Fruit fly (Drosophila melanogaster): Measurements from ENCODE around the gene alpha-Est4.

The alpha-Est4 gene

dm6 chr3R:7500513-7500912 lies 37.9 kb downstream of the alpha-Est4 start (continued):
- no peak for TF ChIP-seq ftz-f1 (GFP tag; optimal IDR thresholded peaks at IDR 0.05)
- TF ChIP-seq hkb (optimal IDR thresholded peaks at IDR 0.05), result no peak
- no peak for TF ChIP-seq hkb (GFP tag; IDR thresholded peaks at IDR 0.05)
- TF ChIP-seq Ptx1 (GFP tag; IDR thresholded peaks at IDR 0.05), result peak; percentile 54
- TF ChIP-seq amos (GFP tag; IDR thresholded peaks at IDR 0.05; ENCODE audit: partially characterized antibody), result no peak
- TF ChIP-seq CG12219 (GFP tag; optimal IDR thresholded peaks at IDR 0.05), result no peak
- no peak for TF ChIP-seq CG12104 (GFP tag; optimal IDR thresholded peaks at IDR 0.05)
- no peak; the same call in 1 of the 2 replicates for TF ChIP-seq vvl (GFP tag; IDR thresholded peaks at IDR 0.05)
- peak; percentile 75 for TF ChIP-seq CG7372 (GFP tag; IDR thresholded peaks at IDR 0.05)
- no peak for TF ChIP-seq CG3065 (GFP tag; optimal IDR thresholded peaks at IDR 0.05)
- TF ChIP-seq sob (GFP tag; IDR thresholded peaks at IDR 0.05), result peak; percentile 43; the same call in 1 of the 2 replicates
- TF ChIP-seq CG32767 (GFP tag; IDR thresholded peaks at IDR 0.05), result 0 out of 2 replicates have a peak, but pooled peaks have one; percentile 40
- TF ChIP-seq al (GFP tag; IDR thresholded peaks at IDR 0.05), result peak; percentile 44; the same call in 1 of the 2 replicates
- no peak for TF ChIP-seq repo (GFP tag; optimal IDR thresholded peaks at IDR 0.05)
- peak; percentile 62 for TF ChIP-seq Atf6 (GFP tag; IDR thresholded peaks at IDR 0.05)
- no peak for TF ChIP-seq CG34422 (GFP tag; IDR thresholded peaks at IDR 0.05)
- TF ChIP-seq Doc3 (GFP tag; IDR thresholded peaks at IDR 0.05; ENCODE audit: partially characterized antibody), result no peak
- TF ChIP-seq Nf-YC (tag; optimal IDR thresholded peaks at IDR 0.05), result no peak
- TF ChIP-seq CG16813 (GFP tag; IDR thresholded peaks at IDR 0.05; ENCODE audit: partially characterized antibody), result no peak
- no peak for TF ChIP-seq E2f2 (GFP tag; IDR thresholded peaks at IDR 0.05)
- TF ChIP-seq gcm2 (GFP tag; optimal IDR thresholded peaks at IDR 0.05), result no peak
- no peak for TF ChIP-seq Max (GFP tag; optimal IDR thresholded peaks at IDR 0.05)
- TF ChIP-seq dm (GFP tag; optimal IDR thresholded peaks at IDR 0.05), result no peak
- TF ChIP-seq Xrp1 (GFP tag; IDR thresholded peaks at IDR 0.05), result no peak
- no peak for TF ChIP-seq jing (GFP tag; optimal IDR thresholded peaks at IDR 0.05)
- no peak for TF ChIP-seq CHES-1-like (GFP tag; optimal IDR thresholded peaks at IDR 0.05)
- TF ChIP-seq ase (GFP tag; IDR thresholded peaks at IDR 0.05), result no peak
- TF ChIP-seq CG8924 (tag; optimal IDR thresholded peaks at IDR 0.05), result no peak
- no peak for TF ChIP-seq CG10147 (GFP tag; optimal IDR thresholded peaks at IDR 0.05)
- TF ChIP-seq nau (GFP tag; optimal IDR thresholded peaks at IDR 0.05), result no peak
- TF ChIP-seq slp2 (GFP tag; optimal IDR thresholded peaks at IDR 0.05), result no peak
- no peak for TF ChIP-seq CG8388 (GFP tag; optimal IDR thresholded peaks at IDR 0.05)
- TF ChIP-seq Mrtf (GFP tag; IDR thresholded peaks at IDR 0.05), result no peak
- peak; percentile 42 for TF ChIP-seq CG12155 (GFP tag; optimal IDR thresholded peaks at IDR 0.05)
- no peak for TF ChIP-seq org-1 (GFP tag; optimal IDR thresholded peaks at IDR 0.05)
- TF ChIP-seq CG11456 (GFP tag; IDR thresholded peaks at IDR 0.05), result no peak
- 0 out of 2 replicates have a peak, but pooled peaks have one; percentile 23 for TF ChIP-seq HLH3B (GFP tag; IDR thresholded peaks at IDR 0.05)
- no peak for TF ChIP-seq CG2199 (GFP tag; IDR thresholded peaks at IDR 0.05)
- TF ChIP-seq fru (optimal IDR thresholded peaks at IDR 0.05), result no peak
- no peak for TF ChIP-seq sc (optimal IDR thresholded peaks at IDR 0.05)
- TF ChIP-seq sc (GFP tag; optimal IDR thresholded peaks at IDR 0.05), result no peak
- peak; percentile 9 for TF ChIP-seq Fer3 (tag; optimal IDR thresholded peaks at IDR 0.05)
- no peak for TF ChIP-seq mld (GFP tag; IDR thresholded peaks at IDR 0.05; ENCODE audit: partially characterized antibody)
- TF ChIP-seq CG6654 (GFP tag; optimal IDR thresholded peaks at IDR 0.05), result no peak
- no peak for TF ChIP-seq Gsc (GFP tag; IDR thresholded peaks at IDR 0.05)
- no peak for TF ChIP-seq CG15696 (tag; optimal IDR thresholded peaks at IDR 0.05)
- TF ChIP-seq Dp (GFP tag; optimal IDR thresholded peaks at IDR 0.05), result no peak
- TF ChIP-seq unpg (GFP tag; optimal IDR thresholded peaks at IDR 0.05), result no peak
- TF ChIP-seq inv (GFP tag; IDR thresholded peaks at IDR 0.05; ENCODE audit: partially characterized antibody), result no peak
- TF ChIP-seq crp (GFP tag; optimal IDR thresholded peaks at IDR 0.05), result no peak
- TF ChIP-seq cas (GFP tag; IDR thresholded peaks at IDR 0.05), result no peak
- no peak for TF ChIP-seq oc (tag; optimal IDR thresholded peaks at IDR 0.05)
- no peak for TF ChIP-seq seq (GFP tag; IDR thresholded peaks at IDR 0.05)

Measured in whole organism, embryonic.